Fruit fly (Drosophila melanogaster): ENCODE results near the gene Rga.

The Rga gene

DNA sequence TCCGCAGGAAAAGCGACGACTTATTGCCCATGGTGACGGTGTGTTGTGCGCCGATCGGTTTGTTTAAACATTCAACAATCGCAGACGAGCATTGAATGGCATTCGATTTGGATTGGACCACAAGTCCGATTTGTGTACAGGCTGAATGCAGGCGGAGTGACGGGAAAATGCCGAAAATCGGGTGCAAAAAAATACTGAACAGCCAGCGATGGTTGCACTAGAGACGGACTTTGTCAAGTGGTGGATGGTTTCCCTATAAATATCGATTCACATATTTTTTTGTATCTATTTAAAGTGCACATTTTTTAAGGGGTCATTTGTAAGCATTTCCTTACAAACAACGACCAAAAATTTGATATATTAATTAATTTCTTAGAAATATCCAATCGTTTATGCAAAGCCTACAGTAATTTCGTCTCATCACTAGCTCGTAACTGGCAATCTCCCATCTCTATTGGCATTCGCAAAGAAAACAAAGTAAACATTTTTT, 41.8 kb upstream of the Rga start, which contains the start of the genes elm and MED27 (continued):
- peak; percentile 95 for TF ChIP-seq lmd (GFP tag; IDR thresholded peaks at IDR 0.05)
- peak; percentile 69 for TF ChIP-seq CG8359 (GFP tag; optimal IDR thresholded peaks at IDR 0.05; ENCODE audit: borderline replicate concordance)
- peak; percentile 48; the same call in 1 of the 2 replicates for TF ChIP-seq CG10321 (GFP tag; IDR thresholded peaks at IDR 0.05)
- TF ChIP-seq MTF-1 (GFP tag; optimal IDR thresholded peaks at IDR 0.05; ENCODE audit: borderline replicate concordance), result peak; percentile 68
- peak; percentile 86 for TF ChIP-seq CG12744 (GFP tag; optimal IDR thresholded peaks at IDR 0.05)
- TF ChIP-seq CG7963 (GFP tag; IDR thresholded peaks at IDR 0.05; ENCODE audit: partially characterized antibody), result peak; percentile 58; the same call in 1 of the 3 replicates
- TF ChIP-seq Mrtf (GFP tag; IDR thresholded peaks at IDR 0.05), result peak; percentile 87
- TF ChIP-seq Bdp1 (GFP tag; optimal IDR thresholded peaks at IDR 0.05), result peak; percentile 79
- TF ChIP-seq sim (GFP tag; IDR thresholded peaks at IDR 0.05), result peak; percentile 60; the same call in 1 of the 2 replicates
- peak; percentile 95 for TF ChIP-seq CG13424 (tag; optimal IDR thresholded peaks at IDR 0.05)
- peak; percentile 96 for TF ChIP-seq Max (GFP tag; optimal IDR thresholded peaks at IDR 0.05)
- TF ChIP-seq CG16815 (GFP tag; optimal IDR thresholded peaks at IDR 0.05), result peak; percentile 94
- peak; percentile 91 for TF ChIP-seq CG4820 (GFP tag; optimal IDR thresholded peaks at IDR 0.05)
- TF ChIP-seq Oaz (GFP tag; IDR thresholded peaks at IDR 0.05), result peak; percentile 84
- peak; percentile 25 for TF ChIP-seq grn (GFP tag; optimal IDR thresholded peaks at IDR 0.05)
- TF ChIP-seq CG13123 (GFP tag; optimal IDR thresholded peaks at IDR 0.05), result peak; percentile 89
- peak; percentile 80 for TF ChIP-seq aop (GFP tag; IDR thresholded peaks at IDR 0.05)
- peak; percentile 97 for TF ChIP-seq CG12659 (GFP tag; optimal IDR thresholded peaks at IDR 0.05)
- TF ChIP-seq ssp (GFP tag; IDR thresholded peaks at IDR 0.05), result peak; percentile 91
- TF ChIP-seq Sry-β (GFP tag; optimal IDR thresholded peaks at IDR 0.05), result peak; percentile 52
- TF ChIP-seq phol (tag; optimal IDR thresholded peaks at IDR 0.05), result peak; percentile 95
- peak; percentile 96 for TF ChIP-seq Doc3 (GFP tag; IDR thresholded peaks at IDR 0.05; ENCODE audit: partially characterized antibody)
- TF ChIP-seq Hand (GFP tag; optimal IDR thresholded peaks at IDR 0.05), result peak; percentile 8
- peak; percentile 41 to 83 for TF ChIP-seq tll (GFP tag; optimal IDR thresholded peaks at IDR 0.05)
- peak in 1 of 2 experiments; percentile 64 for TF ChIP-seq Eip74EF (GFP tag; optimal IDR thresholded peaks at IDR 0.05)
- TF ChIP-seq wor (GFP tag; IDR thresholded peaks at IDR 0.05), result peak; percentile 89
- TF ChIP-seq CG17186 (GFP tag; optimal IDR thresholded peaks at IDR 0.05), result peak; percentile 82
- TF ChIP-seq Rfx (GFP tag; IDR thresholded peaks at IDR 0.05), result peak; percentile 96
- TF ChIP-seq sima (GFP tag; optimal IDR thresholded peaks at IDR 0.05), result peak; percentile 41
- peak; percentile 94 for TF ChIP-seq zen (tag; optimal IDR thresholded peaks at IDR 0.05)
- TF ChIP-seq CG10267 (tag; optimal IDR thresholded peaks at IDR 0.05), result peak; percentile 87
- TF ChIP-seq CG14710 (tag; optimal IDR thresholded peaks at IDR 0.05), result peak; percentile 96
- TF ChIP-seq Doc2 (GFP tag; IDR thresholded peaks at IDR 0.05), result peak; percentile 72
- TF ChIP-seq Hmr (GFP tag; optimal IDR thresholded peaks at IDR 0.05), result peak; percentile 93
- TF ChIP-seq CG30431 (GFP tag; optimal IDR thresholded peaks at IDR 0.05), result peak; percentile 87
- peak; percentile 63 for TF ChIP-seq p53 (GFP tag; optimal IDR thresholded peaks at IDR 0.05)
- TF ChIP-seq CG31365 (tag; optimal IDR thresholded peaks at IDR 0.05), result no peak
- peak; percentile 75 for TF ChIP-seq CG1529 (GFP tag; optimal IDR thresholded peaks at IDR 0.05)
- TF ChIP-seq nmo (GFP tag; optimal IDR thresholded peaks at IDR 0.05), result peak; percentile 97
- peak; percentile 15 for TF ChIP-seq CG12071 (GFP tag; optimal IDR thresholded peaks at IDR 0.05)
- TF ChIP-seq Meics (GFP tag; optimal IDR thresholded peaks at IDR 0.05), result peak; percentile 87
- no peak for TF ChIP-seq sr (GFP tag; IDR thresholded peaks at IDR 0.05)
- TF ChIP-seq CG10959 (GFP tag; IDR thresholded peaks at IDR 0.05), result peak; percentile 86
- peak; percentile 94 for TF ChIP-seq Mad (GFP tag; optimal IDR thresholded peaks at IDR 0.05)
- no peak for TF ChIP-seq Vsx1 (GFP tag; optimal IDR thresholded peaks at IDR 0.05)
- peak; percentile 91 for TF ChIP-seq fu2 (GFP tag; optimal IDR thresholded peaks at IDR 0.05)
- peak; percentile 88 for TF ChIP-seq HLH4C (GFP tag; IDR thresholded peaks at IDR 0.05; ENCODE audit: partially characterized antibody)
- peak; percentile 96 for TF ChIP-seq gem (tag; optimal IDR thresholded peaks at IDR 0.05)
- TF ChIP-seq Stat92E (GFP tag; optimal IDR thresholded peaks at IDR 0.05), result peak in 1 of 3 experiments; percentile 69

Measured in whole organism, embryonic.